Fruit fly (Drosophila melanogaster): ENCODE results near the gene TfIIEalpha.

Gene TfIIEalpha

DNA sequence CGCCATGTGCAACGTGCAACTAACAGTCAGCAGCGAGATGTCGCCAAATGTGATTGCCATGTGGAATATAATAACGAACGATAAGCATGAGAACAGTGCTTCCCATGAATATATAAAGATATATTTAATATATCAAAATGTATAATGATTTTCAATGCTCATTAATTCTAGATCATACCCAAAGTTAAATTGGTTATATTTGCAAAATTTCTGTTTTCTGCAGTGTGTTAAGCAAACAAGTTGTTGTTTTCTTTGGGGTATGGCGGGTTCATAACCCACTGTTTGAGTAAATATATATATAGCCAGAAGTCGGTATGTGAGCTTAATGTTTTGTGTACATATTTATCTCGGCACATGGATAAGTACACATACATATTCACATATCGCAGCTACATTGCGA, 45.0 kb upstream of the TfIIEalpha start (continued):
- no peak for TF ChIP-seq Oli (tag; optimal IDR thresholded peaks at IDR 0.05)
- TF ChIP-seq maf-S (GFP tag; optimal IDR thresholded peaks at IDR 0.05): no peak
- TF ChIP-seq CG2889 (GFP tag; IDR thresholded peaks at IDR 0.05): no peak
- TF ChIP-seq CG10147 (GFP tag; optimal IDR thresholded peaks at IDR 0.05): no peak
- no peak for TF ChIP-seq Meics (GFP tag; optimal IDR thresholded peaks at IDR 0.05)
- TF ChIP-seq ci (GFP tag; IDR thresholded peaks at IDR 0.05): 0 out of 3 replicates have a peak, but pooled peaks have one; percentile 38
- TF ChIP-seq BtbVII (GFP tag; optimal IDR thresholded peaks at IDR 0.05): no peak

DNA sequence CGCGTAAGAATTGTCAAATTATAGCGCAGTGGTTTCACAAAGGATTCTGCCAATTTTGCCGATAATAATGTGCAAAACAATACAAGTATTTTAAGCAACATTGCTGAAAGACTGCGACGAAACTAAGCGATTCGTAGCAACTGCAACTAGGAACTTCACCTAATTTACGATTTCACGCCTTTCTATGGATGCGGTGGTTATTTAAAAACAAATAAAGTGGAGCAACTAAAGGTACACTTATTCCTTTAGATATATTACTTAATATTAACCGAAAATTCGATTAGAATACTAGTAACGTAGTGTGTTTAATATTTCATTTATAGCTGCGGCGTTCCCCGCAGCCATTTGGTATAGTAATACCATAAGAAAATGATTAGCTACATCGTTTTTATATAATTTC, 35.9 kb upstream of the TfIIEalpha start, which contains the start of gene CG6071:
CG6071 (minus strand) TSS at position 101 of the 400 bp plus-strand sequence.
- TF ChIP-seq CTCF (GFP tag; optimal IDR thresholded peaks at IDR 0.05) (no peak), gce (GFP tag; IDR thresholded peaks at IDR 0.05) (no peak), CG13424 (tag; optimal IDR thresholded peaks at IDR 0.05) (no peak), her (GFP tag; optimal IDR thresholded peaks at IDR 0.05) (no peak), CG5953 (GFP tag; IDR thresholded peaks at IDR 0.05) (no peak), BtbVII (GFP tag; optimal IDR thresholded peaks at IDR 0.05) (no peak), Fer3 (tag; optimal IDR thresholded peaks at IDR 0.05) (no peak), cas (GFP tag; IDR thresholded peaks at IDR 0.05) (no peak), bsh (GFP tag; optimal IDR thresholded peaks at IDR 0.05) (no peak), ham (GFP tag; IDR thresholded peaks at IDR 0.05) (no peak), lola (GFP tag; optimal IDR thresholded peaks at IDR 0.05) (no peak), NFAT (GFP tag; IDR thresholded peaks at IDR 0.05) (no peak), sens (GFP tag) (no peak), tin (GFP tag; optimal IDR thresholded peaks at IDR 0.05) (no peak)

DNA sequence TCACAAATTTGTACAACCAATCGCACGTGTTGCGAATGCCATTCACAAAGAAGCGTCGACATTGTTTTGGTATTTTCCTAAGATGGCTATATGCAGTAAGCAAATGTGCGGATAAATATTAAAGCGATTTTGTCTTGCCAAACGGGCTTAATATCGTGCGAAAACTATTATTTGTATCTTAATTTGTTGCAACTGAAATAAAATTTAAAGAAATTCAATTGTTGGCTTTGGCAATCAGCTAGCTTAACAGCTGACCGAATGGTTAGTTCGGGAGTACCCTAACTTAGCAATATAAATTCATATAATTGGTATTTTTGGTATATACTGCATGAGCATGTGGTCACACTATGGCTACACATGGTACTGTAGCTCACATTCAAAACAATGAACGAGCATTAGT, 33.4 kb upstream of the TfIIEalpha start, which contains the start of the genes RIOK1 and Polr3H:
RIOK1 (minus strand) TSS at position 65 of the 400 bp plus-strand sequence.
Polr3H (plus strand) TSS at position 347 of the 400 bp plus-strand sequence.
- TF ChIP-seq CG10565 (GFP tag; optimal IDR thresholded peaks at IDR 0.05) (peak; percentile 6), CG6765 (GFP tag; optimal IDR thresholded peaks at IDR 0.05) (no peak), maf-S (GFP tag; optimal IDR thresholded peaks at IDR 0.05) (peak; percentile 49), tin (GFP tag; optimal IDR thresholded peaks at IDR 0.05) (peak; percentile 72), Deaf1 (tag; optimal IDR thresholded peaks at IDR 0.05) (no peak), tx (GFP tag; optimal IDR thresholded peaks at IDR 0.05) (peak; percentile 75), ERR (GFP tag; optimal IDR thresholded peaks at IDR 0.05) (peak; percentile 56), pita (GFP tag; optimal IDR thresholded peaks at IDR 0.05) (no peak), sens-2 (GFP tag; IDR thresholded peaks at IDR 0.05) (no peak), Bdp1 (GFP tag; optimal IDR thresholded peaks at IDR 0.05) (peak; percentile 49), CG7271 (tag; optimal IDR thresholded peaks at IDR 0.05) (no peak), mld (GFP tag; IDR thresholded peaks at IDR 0.05; ENCODE audit: partially characterized antibody) (no peak), Ada2b (GFP tag; IDR thresholded peaks at IDR 0.05) (peak; percentile 60), Mes4 (GFP tag; optimal IDR thresholded peaks at IDR 0.05) (peak; percentile 58), peb (GFP tag; IDR thresholded peaks at IDR 0.05) (0 out of 2 replicates have a peak, but pooled peaks have one; percentile 28), sd (tag; optimal IDR thresholded peaks at IDR 0.05) (no peak), CG13287 (GFP tag; IDR thresholded peaks at IDR 0.05; ENCODE audit: partially characterized antibody) (peak; percentile 55; the same call in 1 of the 2 replicates), HLH4C (GFP tag; IDR thresholded peaks at IDR 0.05; ENCODE audit: partially characterized antibody) (no peak), en (GFP tag; optimal IDR thresholded peaks at IDR 0.05) (peak; percentile 8), pum (GFP tag; optimal IDR thresholded peaks at IDR 0.05) (peak; percentile 75), ab (GFP tag; optimal IDR thresholded peaks at IDR 0.05) (peak; percentile 68), Sry-δ (GFP tag; optimal IDR thresholded peaks at IDR 0.05) (peak; percentile 62), gt (GFP tag; IDR thresholded peaks at IDR 0.05) (no peak), fru (optimal IDR thresholded peaks at IDR 0.05) (no peak), CG1233 (GFP tag; optimal IDR thresholded peaks at IDR 0.05) (peak; percentile 55), hkb (optimal IDR thresholded peaks at IDR 0.05) (no peak), hkb (GFP tag; IDR thresholded peaks at IDR 0.05) (peak; percentile 77), gcm2 (GFP tag; optimal IDR thresholded peaks at IDR 0.05) (peak; percentile 62), lmd (GFP tag; IDR thresholded peaks at IDR 0.05) (peak; percentile 64), Aef1 (GFP tag; IDR thresholded peaks at IDR 0.05) (peak; percentile 61; the same call in 2 of the 3 replicates), CG15696 (tag; optimal IDR thresholded peaks at IDR 0.05) (peak; percentile 4), Dip3 (GFP tag; optimal IDR thresholded peaks at IDR 0.05) (peak; percentile 79), Ets97D (GFP tag; optimal IDR thresholded peaks at IDR 0.05) (peak; percentile 62)

All from whole organism, embryonic.